Worm (Caenorhabditis elegans) whole organism, midembryonic: Measurements from ENCODE around the gene fbxb-20.

Source experiments
- T22C8.4 ChIP-seq: fragments of 200-800 bp; sonication (Bioruptor generic); IDR thresholded peaks from 2 replicates; pipeline ENCODE4 v1.3.6; 2022; ENCODE audit warnings: missing genetic modification characterization, missing compliant biosample characterization
- cog-1 ChIP-seq: sonication (generic microtip); optimal IDR thresholded peaks from 2 replicates; lab custom pipeline; 2016; ENCODE audit warnings: missing genetic modification characterization, missing compliant biosample characterization
- flt-1 ChIP-seq: fragments of 200-800 bp; sonication (Bioruptor generic); IDR thresholded peaks from 2 replicates; pipeline ENCODE4 v1.3.6; 2022; ENCODE audit warnings: missing genetic modification characterization, missing compliant biosample characterization
- klf-2 ChIP-seq: fragments of 200-800 bp; sonication (Bioruptor generic); conservative IDR thresholded peaks from 2 replicates; pipeline ENCODE4 v1.3.6; 2022; ENCODE audit warnings: missing genetic modification reagents, missing genetic modification characterization, missing compliant biosample characterization
- med-1 ChIP-seq: sonication (generic microtip); optimal IDR thresholded peaks from 2 replicates; lab custom pipeline; 2017; ENCODE audit warnings: missing genetic modification characterization, mild to moderate bottlenecking, missing compliant biosample characterization, antibody characterized with exemption, missing genetic modification reagents; ENCODE audit not compliant: insufficient read depth
- ref-1 ChIP-seq: fragments of 200-800 bp; sonication (Bioruptor generic); conservative IDR thresholded peaks from 2 replicates; pipeline ENCODE4 v1.3.6; 2022; ENCODE audit warnings: missing genetic modification reagents, missing genetic modification characterization, missing compliant biosample characterization
- tab-1 ChIP-seq: fragments of 200-800 bp; sonication (Bioruptor generic); IDR thresholded peaks from 2 replicates; pipeline ENCODE4 v1.3.6; 2022; ENCODE audit warnings: missing genetic modification characterization, missing compliant biosample characterization
- ztf-23 ChIP-seq: fragments of 200-800 bp; sonication (Bioruptor generic); IDR thresholded peaks from 2 replicates; pipeline ENCODE4 v1.3.6; 2022; ENCODE audit warnings: missing genetic modification reagents, missing genetic modification characterization, missing compliant biosample characterization
- ztf-29 ChIP-seq: fragments of 200-800 bp; sonication (Bioruptor generic); IDR thresholded peaks from 2 replicates; pipeline ENCODE4 v1.3.6; 2022; ENCODE audit warnings: missing genetic modification reagents, missing genetic modification characterization, missing compliant biosample characterization

fbxb-20 gene

ce11 chrII:1657202-1657601, 6.8 kb upstream of the fbxb-20 start, which contains the start of gene ZC204.12:
Gene ZC204.12 (minus strand): TSS chrII:1657302.
- TF ChIP-seq ztf-23 (GFP tag; lab: Robert Waterston, UW) (no peak), flt-1 (no peak), klf-2 (GFP tag; lab: Robert Waterston, UW) (no peak), ztf-29 (GFP tag; lab: Robert Waterston, UW) (no peak), cog-1 (tag; lab: Kevin White, UChicago) (no peak), med-1 (GFP tag; lab: Kevin White, UChicago) (no peak), tab-1 (GFP tag; lab: Robert Waterston, UW) (no peak), T22C8.4 (GFP tag; lab: Robert Waterston, UW) (no peak), ref-1 (GFP tag; lab: Robert Waterston, UW) (no peak)

DNA sequence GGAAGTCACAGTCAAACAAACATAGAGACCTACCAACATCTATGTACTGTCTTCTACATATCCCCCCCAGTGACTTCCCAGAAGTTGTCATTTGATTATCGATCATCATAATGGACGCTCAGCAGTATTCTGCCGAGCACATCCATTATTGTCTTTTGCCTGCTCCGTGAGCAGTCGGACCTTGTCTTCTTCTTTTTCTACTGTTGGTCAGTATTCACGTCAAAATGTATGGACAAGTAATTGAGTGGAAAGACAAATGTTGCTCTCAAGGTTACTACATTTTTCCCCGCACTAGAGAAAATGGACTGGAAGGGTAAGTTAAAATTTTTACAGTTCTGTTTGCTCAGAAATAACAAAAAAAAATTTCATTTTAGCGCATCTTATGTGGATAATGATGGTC, 4.5 kb upstream of the fbxb-20 start, which contains the start of gene btb-12:
Gene btb-12, plus strand, starts transcription at position 301 of the 400 bp plus-strand sequence.
- TF ChIP-seq cog-1 (tag; lab: Kevin White, UChicago) (no peak), ztf-29 (GFP tag; lab: Robert Waterston, UW) (no peak), klf-2 (GFP tag; lab: Robert Waterston, UW) (no peak), ztf-23 (GFP tag; lab: Robert Waterston, UW) (no peak), med-1 (GFP tag; lab: Kevin White, UChicago) (no peak), tab-1 (GFP tag; lab: Robert Waterston, UW) (no peak), ref-1 (GFP tag; lab: Robert Waterston, UW) (no peak), flt-1 (no peak), T22C8.4 (GFP tag; lab: Robert Waterston, UW) (no peak)

DNA sequence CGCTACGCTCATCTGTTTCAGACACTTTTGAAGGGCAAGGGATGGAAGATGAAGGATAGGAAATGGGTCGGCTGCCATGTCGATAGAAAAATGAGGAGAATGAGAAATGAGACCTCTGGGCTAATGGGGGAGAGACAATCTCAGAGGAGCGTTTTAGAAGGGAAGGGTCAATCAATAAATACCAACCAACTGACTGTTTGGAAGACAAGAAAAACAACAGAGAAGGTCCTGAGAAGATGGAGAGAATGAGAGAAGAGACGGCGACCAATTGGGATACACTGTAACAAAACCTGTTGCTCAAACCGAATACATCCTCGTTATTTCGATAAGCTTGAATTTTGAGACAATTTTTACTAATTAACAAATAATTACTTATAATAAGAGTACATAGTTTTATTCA, 3.0 kb upstream of the fbxb-20 start, which contains the start of gene fbxb-15:
Gene fbxb-15, minus strand, starts transcription at position 101 of the 400 bp plus-strand sequence.
- TF ChIP-seq cog-1 (tag; lab: Kevin White, UChicago) (no peak), tab-1 (GFP tag; lab: Robert Waterston, UW) (no peak), T22C8.4 (GFP tag; lab: Robert Waterston, UW) (no peak), ztf-23 (GFP tag; lab: Robert Waterston, UW) (no peak), med-1 (GFP tag; lab: Kevin White, UChicago) (no peak), ref-1 (GFP tag; lab: Robert Waterston, UW) (no peak), flt-1 (no peak), klf-2 (GFP tag; lab: Robert Waterston, UW) (no peak), ztf-29 (GFP tag; lab: Robert Waterston, UW) (no peak)

- TF ChIP-seq tab-1 (GFP tag; lab: Robert Waterston, UW): no peak
- no peak for TF ChIP-seq ztf-23 (GFP tag; lab: Robert Waterston, UW)
- TF ChIP-seq flt-1: no peak
- no peak for TF ChIP-seq klf-2 (GFP tag; lab: Robert Waterston, UW)
- TF ChIP-seq cog-1 (tag; lab: Kevin White, UChicago): no peak
- TF ChIP-seq ref-1 (GFP tag; lab: Robert Waterston, UW): no peak
- TF ChIP-seq ztf-29 (GFP tag; lab: Robert Waterston, UW): no peak
- no peak for TF ChIP-seq T22C8.4 (GFP tag; lab: Robert Waterston, UW)
- no peak for TF ChIP-seq med-1 (GFP tag; lab: Kevin White, UChicago)
These were observed 1.4 kb upstream of the fbxb-20 start, which contains the start of gene fbxb-16 for ce11 chrII:1651804-1652203. Gene fbxb-16 (minus strand): TSS chrII:1651904.

- TF ChIP-seq med-1 (GFP tag; lab: Kevin White, UChicago) (no peak), flt-1 (no peak), ztf-23 (GFP tag; lab: Robert Waterston, UW) (no peak), tab-1 (GFP tag; lab: Robert Waterston, UW) (no peak), klf-2 (GFP tag; lab: Robert Waterston, UW) (no peak), T22C8.4 (GFP tag; lab: Robert Waterston, UW) (no peak), ztf-29 (GFP tag; lab: Robert Waterston, UW) (no peak), cog-1 (tag; lab: Kevin White, UChicago) (no peak), ref-1 (GFP tag; lab: Robert Waterston, UW) (no peak)
These were observed 1.6 kb downstream of the fbxb-20 start, which contains the start of gene fbxb-21 for ce11 chrII:1648768-1649167. Gene fbxb-21 (minus strand): TSS chrII:1648868.

- TF ChIP-seq ztf-23 (GFP tag; lab: Robert Waterston, UW) (no peak), ztf-29 (GFP tag; lab: Robert Waterston, UW) (no peak), ref-1 (GFP tag; lab: Robert Waterston, UW) (no peak), flt-1 (no peak), med-1 (GFP tag; lab: Kevin White, UChicago) (no peak), tab-1 (GFP tag; lab: Robert Waterston, UW) (no peak), klf-2 (GFP tag; lab: Robert Waterston, UW) (no peak), cog-1 (tag; lab: Kevin White, UChicago) (no peak), T22C8.4 (GFP tag; lab: Robert Waterston, UW) (no peak)
These were observed 4.2 kb downstream of the fbxb-20 start, which contains the start of gene ZC204.17 for ce11 chrII:1646199-1646598. Gene ZC204.17 (minus strand): TSS chrII:1646299.

DNA sequence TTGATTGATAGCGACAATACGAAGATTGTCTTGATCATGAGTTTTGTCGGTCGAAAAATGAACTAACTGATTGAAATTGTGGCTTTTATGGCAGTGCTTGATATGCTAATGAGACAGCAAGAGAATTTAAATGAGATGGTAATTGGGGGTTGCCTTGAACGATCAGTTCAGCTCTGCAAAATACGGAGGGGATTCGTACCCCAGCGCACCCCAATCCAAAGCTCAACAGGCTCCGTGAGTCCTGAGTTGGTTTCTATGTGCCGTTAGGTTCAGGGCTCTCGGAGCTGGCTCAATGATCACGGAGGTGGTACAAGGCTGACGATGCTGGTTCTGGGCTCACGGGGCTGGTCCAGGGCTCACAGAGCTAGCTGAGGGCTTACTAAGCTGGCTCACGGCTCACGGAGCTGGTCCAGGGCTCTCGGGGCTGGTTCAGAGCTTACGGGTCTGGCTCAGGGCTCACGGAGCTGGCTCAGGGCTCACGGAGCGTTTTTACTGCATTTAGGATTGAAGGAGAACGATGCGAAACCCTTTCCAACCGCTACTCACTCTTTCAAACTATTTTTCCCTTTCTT, 5.5 kb downstream of the fbxb-20 start, which contains the start of gene ZC204.6:
Gene ZC204.6, minus strand, starts transcription at position 51 of the 572 bp plus-strand sequence.
- TF ChIP-seq tab-1 (GFP tag; lab: Robert Waterston, UW) (no peak), ztf-29 (GFP tag; lab: Robert Waterston, UW) (no peak), klf-2 (GFP tag; lab: Robert Waterston, UW) (no peak), cog-1 (tag; lab: Kevin White, UChicago) (no peak), ref-1 (GFP tag; lab: Robert Waterston, UW) (no peak), med-1 (GFP tag; lab: Kevin White, UChicago) (no peak), T22C8.4 (GFP tag; lab: Robert Waterston, UW) (no peak), ztf-23 (GFP tag; lab: Robert Waterston, UW) (no peak), flt-1 (no peak)

DNA sequence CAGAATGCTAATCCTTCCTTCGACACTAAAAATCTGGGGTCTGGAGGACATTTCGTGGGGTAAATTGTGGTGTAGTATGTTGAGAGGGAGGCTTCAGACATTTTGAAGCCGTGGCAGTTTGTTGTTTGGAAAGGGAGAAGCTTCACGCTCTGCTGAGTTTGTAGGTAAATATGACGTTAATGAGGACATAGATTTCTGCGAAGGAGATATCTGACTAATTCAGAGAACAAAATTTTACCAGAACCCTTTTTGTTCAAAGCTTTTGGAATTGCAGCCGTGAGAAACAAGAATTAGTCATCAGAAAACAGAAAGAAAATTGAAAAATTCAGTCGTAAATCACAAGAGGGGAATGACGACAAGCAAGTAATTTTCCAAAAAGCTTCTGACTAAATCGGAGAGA, 9.9 kb downstream of the fbxb-20 start, which contains the start of gene srh-72:
Gene srh-72, minus strand, starts transcription at position 101 of the 400 bp plus-strand sequence.
- TF ChIP-seq T22C8.4 (GFP tag; lab: Robert Waterston, UW) (no peak), flt-1 (no peak), med-1 (GFP tag; lab: Kevin White, UChicago) (no peak), klf-2 (GFP tag; lab: Robert Waterston, UW) (no peak), ztf-29 (GFP tag; lab: Robert Waterston, UW) (no peak)
